Fruit fly (Drosophila melanogaster) whole organism, prepupa: ENCODE data around the gene CG42487.

Source experiments
- CG3919 ChIP-seq: fragments of 200-800 bp; sonication (Bioruptor generic); optimal IDR thresholded peaks from 3 replicates; lab custom pipeline; 2016; ENCODE audit warnings: missing biosample characterization, missing genetic modification characterization
- CG6163 ChIP-seq: fragments of 200-800 bp; sonication (Bioruptor generic); IDR thresholded peaks from 3 replicates; pipeline ENCODE4 v1.3.6; 2022; ENCODE audit warnings: missing biosample characterization, missing genetic modification characterization
- CG8632 ChIP-seq: fragments of 200-800 bp; sonication (Bioruptor generic); optimal IDR thresholded peaks from 3 replicates; lab custom pipeline; 2016; ENCODE audit warnings: missing biosample characterization, missing genetic modification characterization
- Sox15 ChIP-seq: fragments of 200-800 bp; sonication (Bioruptor generic); optimal IDR thresholded peaks from 3 replicates; lab custom pipeline; 2016; ENCODE audit warnings: missing biosample characterization, missing genetic modification characterization
- acj6 ChIP-seq: fragments of 200-800 bp; sonication (Bioruptor generic); optimal IDR thresholded peaks from 3 replicates; lab custom pipeline; 2016; ENCODE audit warnings: missing biosample characterization, missing genetic modification characterization
- eg ChIP-seq: fragments of 200-800 bp; sonication (Bioruptor generic); IDR thresholded peaks from 3 replicates; pipeline ENCODE4 v1.3.6; 2022; ENCODE audit warnings: missing biosample characterization, missing genetic modification characterization
- fkh ChIP-seq: fragments of 200-800 bp; sonication (Bioruptor generic); optimal IDR thresholded peaks from 3 replicates; lab custom pipeline; 2017; ENCODE audit warnings: missing biosample characterization, mild to moderate bottlenecking, missing genetic modification characterization, moderate library complexity
- ss ChIP-seq, 2 experiments: fragments of 200-800 bp; sonication (Bioruptor generic); optimal IDR thresholded peaks; 2 replicates in 1 of 2; 3 replicates in 1 of 2; lab custom pipeline; 2017 to 2018; ENCODE audit warnings: mild to moderate bottlenecking in 2 of 2, missing biosample characterization in 2 of 2, missing genetic modification characterization in 2 of 2, moderate library complexity in 1 of 2

dm6 chr3R:27919385-27919789 lies 39.7 kb downstream of the CG42487 start, which contains the start of gene Boh1:
- no peak for TF ChIP-seq Sox15 (GFP tag; lab: Kevin White, UChicago)
- 0 out of 3 replicates have a peak, but pooled peaks have one; percentile 17 for TF ChIP-seq eg (GFP tag; lab: Robert Waterston, UW)
- TF ChIP-seq acj6 (GFP tag; lab: Kevin White, UChicago): no peak
- TF ChIP-seq ss (GFP tag; optimal IDR thresholded peaks at IDR 0.05; lab: Kevin White, UChicago): no peak
- TF ChIP-seq CG6163 (GFP tag; lab: Robert Waterston, UW): no peak
- TF ChIP-seq CG3919: peak; percentile 23
- TF ChIP-seq CG8632 (GFP tag; lab: Kevin White, UChicago): no peak
- TF ChIP-seq fkh (GFP tag; lab: Kevin White, UChicago): peak; percentile 38
